Worm (Caenorhabditis elegans) whole organism, late embryonic: ENCODE data around the gene tnt-3.

Experiments
- C08G9.2 ChIP-seq: sonication (generic microtip); optimal IDR thresholded peaks from 2 replicates; lab custom pipeline; 2016; ENCODE audit warnings: mild to moderate bottlenecking, missing genetic modification characterization, moderate library complexity, missing compliant biosample characterization
- C38D4.7 ChIP-seq: fragments of 200-800 bp; sonication (Bioruptor generic); optimal IDR thresholded peaks from 2 replicates; lab custom pipeline; 2018; ENCODE audit warnings: mild to moderate bottlenecking, missing genetic modification characterization, moderate library complexity, missing compliant biosample characterization
- F13H6.1 ChIP-seq: sonication (generic microtip); optimal IDR thresholded peaks from 2 replicates; lab custom pipeline; 2016; ENCODE audit warnings: missing genetic modification characterization, missing compliant biosample characterization
- K02D7.2 ChIP-seq: sonication (generic microtip); optimal IDR thresholded peaks from 2 replicates; lab custom pipeline; 2017; ENCODE audit warnings: mild to moderate bottlenecking, missing genetic modification characterization, missing compliant biosample characterization
- ama-1 ChIP-seq: fragments of 150-350 bp; optimal IDR thresholded peaks from 2 replicates; lab custom pipeline; 2014
- ceh-19 ChIP-seq: fragments of 200-800 bp; sonication (Bioruptor generic); optimal IDR thresholded peaks from 2 replicates; lab custom pipeline; 2018; ENCODE audit warnings: mild to moderate bottlenecking, missing genetic modification characterization, missing compliant biosample characterization
- ceh-2 ChIP-seq: sonication (generic microtip); optimal IDR thresholded peaks from 2 replicates; lab custom pipeline; 2016; ENCODE audit warnings: missing genotype, missing genetic modification characterization, missing compliant biosample characterization
- ceh-22 ChIP-seq: sonication (generic microtip); optimal IDR thresholded peaks from 2 replicates; lab custom pipeline; 2017; ENCODE audit warnings: missing biosample characterization, missing genetic modification characterization
- ceh-31 ChIP-seq: sonication (generic microtip); optimal IDR thresholded peaks from 2 replicates; lab custom pipeline; 2016; ENCODE audit warnings: missing genetic modification characterization, missing compliant biosample characterization
- ceh-48 ChIP-seq: sonication (generic microtip); optimal IDR thresholded peaks from 2 replicates; lab custom pipeline; 2016; ENCODE audit warnings: missing genetic modification characterization, inconsistent platforms, missing compliant biosample characterization
- ceh-9 ChIP-seq: sonication (generic microtip); optimal IDR thresholded peaks from 2 replicates; lab custom pipeline; 2016; ENCODE audit warnings: mild to moderate bottlenecking, missing genetic modification characterization, inconsistent platforms, missing compliant biosample characterization
- dmd-4 ChIP-seq: sonication (generic microtip); optimal IDR thresholded peaks from 2 replicates; lab custom pipeline; 2016; ENCODE audit warnings: borderline replicate concordance, missing genetic modification characterization, missing compliant biosample characterization
- dve-1 ChIP-seq: sonication (generic microtip); optimal IDR thresholded peaks from 2 replicates; lab custom pipeline; 2017; ENCODE audit warnings: antibody characterized with exemption, mild to moderate bottlenecking, missing genetic modification characterization, missing compliant biosample characterization
- elt-2 ChIP-seq: sonication (generic microtip); optimal IDR thresholded peaks from 2 replicates; lab custom pipeline; 2016; ENCODE audit warnings: missing genetic modification reagents, missing genetic modification characterization, missing compliant biosample characterization
- elt-4 ChIP-seq: sonication (generic microtip); optimal IDR thresholded peaks from 2 replicates; lab custom pipeline; 2016; ENCODE audit warnings: missing genetic modification characterization, missing compliant biosample characterization
- ets-4 ChIP-seq: sonication (generic microtip); optimal IDR thresholded peaks from 2 replicates; lab custom pipeline; 2016; ENCODE audit warnings: missing genetic modification characterization, missing compliant biosample characterization
- eyg-1 ChIP-seq: sonication (generic microtip); optimal IDR thresholded peaks from 2 replicates; lab custom pipeline; 2016; ENCODE audit warnings: missing genotype, missing genetic modification characterization, missing compliant biosample characterization
- hlh-30 ChIP-seq: sonication (generic microtip); optimal IDR thresholded peaks from 2 replicates; lab custom pipeline; 2017; ENCODE audit warnings: antibody characterized with exemption, missing genetic modification characterization, missing compliant biosample characterization; ENCODE audit not compliant: insufficient read depth
- hlh-6 ChIP-seq: sonication (generic microtip); optimal IDR thresholded peaks from 2 replicates; lab custom pipeline; 2016; ENCODE audit warnings: missing genotype, missing genetic modification characterization, missing compliant biosample characterization
- hlh-8 ChIP-seq: sonication (generic microtip); optimal IDR thresholded peaks from 2 replicates; lab custom pipeline; 2016; ENCODE audit warnings: missing genotype, missing genetic modification characterization, missing compliant biosample characterization
- lim-6 ChIP-seq: sonication (generic microtip); optimal IDR thresholded peaks from 2 replicates; lab custom pipeline; 2016; ENCODE audit warnings: missing genetic modification characterization, missing compliant biosample characterization
- madf-2 ChIP-seq: sonication (generic microtip); optimal IDR thresholded peaks from 2 replicates; lab custom pipeline; 2017; ENCODE audit warnings: missing genetic modification characterization, missing compliant biosample characterization
- mec-3 ChIP-seq: sonication (generic microtip); optimal IDR thresholded peaks from 2 replicates; lab custom pipeline; 2016; ENCODE audit warnings: borderline replicate concordance, missing genetic modification characterization, missing compliant biosample characterization
- nfya-1 ChIP-seq: sonication (generic microtip); optimal IDR thresholded peaks from 2 replicates; lab custom pipeline; 2017; ENCODE audit warnings: missing genetic modification characterization, mild to moderate bottlenecking, missing compliant biosample characterization, antibody characterized with exemption, moderate library complexity
- nhr-11 ChIP-seq: fragments of 150-350 bp; optimal IDR thresholded peaks from 2 replicates; lab custom pipeline; 2014; ENCODE audit warnings: missing biosample characterization, missing genetic modification characterization
- nhr-232 ChIP-seq: sonication (generic microtip); optimal IDR thresholded peaks from 2 replicates; lab custom pipeline; 2016; ENCODE audit warnings: missing genetic modification characterization, missing compliant biosample characterization
- npax-4 ChIP-seq: sonication (generic microtip); optimal IDR thresholded peaks from 2 replicates; lab custom pipeline; 2016; ENCODE audit warnings: missing genetic modification characterization, missing compliant biosample characterization
- odd-2 ChIP-seq: sonication (generic microtip); optimal IDR thresholded peaks from 2 replicates; lab custom pipeline; 2017; ENCODE audit warnings: antibody characterized with exemption, mild to moderate bottlenecking, missing genetic modification characterization, missing compliant biosample characterization
- pha-4 ChIP-seq: fragments of 150-350 bp; optimal IDR thresholded peaks from 2 replicates; lab custom pipeline; 2018; ENCODE audit warnings: missing biosample characterization, missing genetic modification reagents, missing genetic modification characterization
- pqm-1 ChIP-seq: sonication (generic microtip); optimal IDR thresholded peaks from 2 replicates; lab custom pipeline; 2016; ENCODE audit warnings: missing genetic modification characterization, missing compliant biosample characterization
- ref-2 ChIP-seq: sonication (generic microtip); optimal IDR thresholded peaks from 2 replicates; lab custom pipeline; 2016; ENCODE audit warnings: missing genetic modification characterization, missing compliant biosample characterization
- rnt-1 ChIP-seq: sonication (generic microtip); optimal IDR thresholded peaks from 2 replicates; lab custom pipeline; 2016; ENCODE audit warnings: missing genetic modification characterization, missing compliant biosample characterization
- sdc-2 ChIP-seq: sonication (generic microtip); optimal IDR thresholded peaks from 2 replicates; lab custom pipeline; 2016; ENCODE audit warnings: missing genotype, missing genetic modification characterization, missing compliant biosample characterization
- sox-4 ChIP-seq: sonication (generic microtip); optimal IDR thresholded peaks from 2 replicates; lab custom pipeline; 2017; ENCODE audit warnings: mild to moderate bottlenecking, missing genetic modification characterization, inconsistent platforms, missing compliant biosample characterization
- tbx-2 ChIP-seq: sonication (generic microtip); optimal IDR thresholded peaks from 2 replicates; lab custom pipeline; 2016; ENCODE audit warnings: missing genetic modification characterization, missing compliant biosample characterization
- tbx-7 ChIP-seq: sonication (generic microtip); optimal IDR thresholded peaks from 2 replicates; lab custom pipeline; 2016; ENCODE audit warnings: missing genotype, missing genetic modification characterization, missing compliant biosample characterization
- unc-55 ChIP-seq: sonication (generic microtip); optimal IDR thresholded peaks from 2 replicates; lab custom pipeline; 2017; ENCODE audit warnings: missing biosample characterization, missing genetic modification reagents, missing genetic modification characterization
- unc-86 ChIP-seq: sonication (generic microtip); optimal IDR thresholded peaks from 2 replicates; lab custom pipeline; 2016; ENCODE audit warnings: missing genetic modification characterization, missing compliant biosample characterization
- ztf-16 ChIP-seq: sonication (generic microtip); optimal IDR thresholded peaks from 2 replicates; lab custom pipeline; 2017; ENCODE audit warnings: missing genetic modification characterization, missing compliant biosample characterization

Gene tnt-3

DNA sequence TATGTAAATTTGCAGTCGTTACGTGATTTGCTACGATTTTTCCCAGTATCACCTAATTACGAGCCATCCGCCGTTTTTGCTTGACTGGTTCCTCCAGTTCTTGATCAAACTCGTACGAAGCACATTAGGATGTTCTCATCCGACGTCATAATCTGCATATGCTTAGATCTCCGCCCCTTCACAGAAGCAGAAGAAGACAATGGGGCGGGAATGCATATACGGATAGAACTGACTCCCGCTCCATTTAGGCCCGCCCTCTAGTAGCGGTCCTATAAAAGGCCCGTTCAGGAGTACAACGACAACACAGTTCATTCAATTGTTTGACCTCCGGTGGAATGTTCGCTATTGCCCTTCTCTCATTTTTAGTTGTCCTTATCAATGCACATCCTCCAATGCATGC, 19.8 kb downstream of the tnt-3 start, which contains the start of gene zig-4:
TSS of gene zig-4 (plus strand) at position 301 of the 400 bp plus-strand sequence.
- TF ChIP-seq elt-4 (tag; lab: Kevin White, UChicago) (no peak), unc-86 (no peak), C38D4.7 (GFP tag; lab: Kevin White, UChicago) (no peak), eyg-1 (tag; lab: Kevin White, UChicago) (no peak), odd-2 (tag; lab: Kevin White, UChicago) (no peak), K02D7.2 (tag; lab: Kevin White, UChicago) (no peak)
- TF ChIP-seq, all 69 proteins: peak for 0

DNA sequence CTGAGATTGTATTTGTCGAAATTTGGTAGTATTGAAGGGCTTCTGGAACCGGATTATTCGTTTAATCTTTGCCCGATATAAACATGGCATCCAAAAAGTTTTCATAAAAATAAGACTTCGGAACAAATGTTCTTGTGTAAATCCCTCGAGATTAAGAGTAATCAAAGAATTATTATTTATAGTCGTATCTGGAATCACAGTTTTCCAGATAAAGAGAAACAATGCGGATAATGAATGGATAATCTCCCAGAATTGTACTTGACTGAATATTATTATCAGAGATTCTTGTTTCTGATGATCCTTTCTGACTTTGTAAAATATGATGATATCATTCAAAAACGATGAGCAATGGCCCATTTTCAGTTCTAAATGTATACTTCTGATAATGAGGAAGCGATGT, 23.8 kb downstream of the tnt-3 start:
- TF ChIP-seq rnt-1 (no peak), ceh-2 (tag; lab: Kevin White, UChicago) (no peak), ceh-9 (tag; lab: Kevin White, UChicago) (no peak), nfya-1 (no peak), dve-1 (no peak), ets-4 (tag; lab: Kevin White, UChicago) (no peak), hlh-6 (tag; lab: Kevin White, UChicago) (no peak)

ce11 chrX:7916076-7916475, 28.8 kb downstream of the tnt-3 start:
- no peak for TF ChIP-seq nhr-232 (tag; lab: Kevin White, UChicago)
- no peak for TF ChIP-seq ceh-19 (GFP tag; lab: Kevin White, UChicago)
- no peak for TF ChIP-seq F13H6.1 (tag; lab: Kevin White, UChicago)
- no peak for TF ChIP-seq pha-4 (tag; lab: Kevin White, UChicago)
- TF ChIP-seq dmd-4 (tag; lab: Kevin White, UChicago) = no peak
- TF ChIP-seq lim-6 (tag; lab: Kevin White, UChicago) = no peak
- no peak for TF ChIP-seq hlh-8 (tag; lab: Kevin White, UChicago)
- no peak for TF ChIP-seq tbx-7 (tag; lab: Kevin White, UChicago)
- no peak for TF ChIP-seq ceh-9 (tag; lab: Kevin White, UChicago)
- TF ChIP-seq ceh-48 (tag; lab: Kevin White, UChicago) = no peak
- TF ChIP-seq ceh-22 (tag; lab: Kevin White, UChicago) = no peak
- no peak for TF ChIP-seq sox-4 (tag; lab: Kevin White, UChicago)
- no peak for TF ChIP-seq ama-1
- no peak for TF ChIP-seq C38D4.7 (GFP tag; lab: Kevin White, UChicago)
- no peak for TF ChIP-seq elt-2 (tag; lab: Kevin White, UChicago)
- no peak for TF ChIP-seq sdc-2 (tag; lab: Kevin White, UChicago)

DNA sequence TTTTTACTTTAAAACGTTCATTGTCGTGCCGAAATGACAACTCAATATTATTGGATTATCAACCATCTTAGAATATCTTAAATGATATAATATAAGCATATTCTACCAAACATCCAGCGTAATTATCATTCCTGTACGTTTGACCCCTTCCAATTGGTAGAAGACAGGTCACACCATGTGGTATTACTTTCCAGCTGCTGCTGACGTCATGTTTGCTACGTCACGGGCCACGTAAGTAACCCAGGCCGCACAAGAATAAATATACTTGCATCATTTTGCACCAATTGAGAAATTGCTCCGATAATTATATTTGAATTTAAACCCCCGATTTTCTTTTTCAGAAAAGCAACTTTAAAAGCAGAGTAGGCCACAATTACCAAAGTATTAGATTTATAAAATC, 29.3 kb downstream of the tnt-3 start:
- TF ChIP-seq elt-4 (tag; lab: Kevin White, UChicago) (no peak), unc-86 (no peak), ceh-31 (tag; lab: Kevin White, UChicago) (no peak), nhr-11 (tag; lab: Kevin White, UChicago) (no peak), C08G9.2 (tag; lab: Kevin White, UChicago) (no peak), hlh-30 (tag; lab: Kevin White, UChicago) (no peak), madf-2 (tag; lab: Kevin White, UChicago) (no peak), ceh-9 (tag; lab: Kevin White, UChicago) (no peak), dmd-4 (tag; lab: Kevin White, UChicago) (no peak), npax-4 (tag; lab: Kevin White, UChicago) (no peak), pqm-1 (tag; lab: Kevin White, UChicago) (no peak), ref-2 (no peak), nhr-232 (tag; lab: Kevin White, UChicago) (no peak)
- TF ChIP-seq, all 69 proteins: peak for 0

- no peak for TF ChIP-seq F13H6.1 (tag; lab: Kevin White, UChicago)
- TF ChIP-seq ceh-22 (tag; lab: Kevin White, UChicago) = no peak
- TF ChIP-seq sdc-2 (tag; lab: Kevin White, UChicago) = no peak
- TF ChIP-seq K02D7.2 (tag; lab: Kevin White, UChicago) = no peak
- no peak for TF ChIP-seq pqm-1 (tag; lab: Kevin White, UChicago)
- TF ChIP-seq ceh-31 (tag; lab: Kevin White, UChicago) = no peak
- TF ChIP-seq tbx-2 = no peak
- TF ChIP-seq mec-3 = no peak
- TF ChIP-seq ref-2 = no peak
- TF ChIP-seq unc-55 (GFP tag; lab: Kevin White, UChicago) = no peak
- TF ChIP-seq ama-1 = no peak
- TF ChIP-seq ztf-16 = no peak
These were observed 31.1 kb downstream of the tnt-3 start, which contains the start of gene C39D10.7 for ce11 chrX:7913830-7914229. C39D10.7 (minus strand) TSS chrX:7913930.
